Worm (Caenorhabditis elegans): ENCODE data around the gene nhr-158.

ce11 chrV:3921635-3922034, 47.7 kb upstream of the nhr-158 start, which contains the start of gene srx-65:
- TF ChIP-seq nhr-28 (tag; optimal IDR thresholded peaks at IDR 0.05): no peak
- TF ChIP-seq nhr-11 (tag; optimal IDR thresholded peaks at IDR 0.05): no peak
- no peak for TF ChIP-seq nhr-6 (tag; optimal IDR thresholded peaks at IDR 0.05)
- TF ChIP-seq ZK546.5 (tag; optimal IDR thresholded peaks at IDR 0.05): no peak
- TF ChIP-seq egl-27 (tag; optimal IDR thresholded peaks at IDR 0.05): no peak
- no peak for TF ChIP-seq skn-1 (tag; optimal IDR thresholded peaks at IDR 0.05)
- no peak for TF ChIP-seq lin-13 (GFP tag; optimal IDR thresholded peaks at IDR 0.05)
- TF ChIP-seq sdz-12 (GFP tag; optimal IDR thresholded peaks at IDR 0.05): no peak
- no peak for TF ChIP-seq ceh-28 (tag; optimal IDR thresholded peaks at IDR 0.05)
- TF ChIP-seq snpc-4 (tag; optimal IDR thresholded peaks at IDR 0.05): no peak
- no peak for TF ChIP-seq dmd-9 (GFP tag; IDR thresholded peaks at IDR 0.05)
- TF ChIP-seq jun-1 (tag; optimal IDR thresholded peaks at IDR 0.05): no peak
- no peak for TF ChIP-seq ama-1 (optimal IDR thresholded peaks at IDR 0.05)
- no peak for TF ChIP-seq ZK337.2 (GFP tag; IDR thresholded peaks at IDR 0.05)

Measured in whole organism, L4 larva.